Worm (Caenorhabditis elegans): ENCODE measurements around the gene spl-2.

Gene spl-2

ce11 chrV:9095613-9096317, 50.9 kb downstream of the spl-2 start, which contains the start of gene F21C10.10 (continued):
- TF ChIP-seq nfyb-1 (GFP tag; IDR thresholded peaks at IDR 0.05) (peak; percentile 75), lag-1 (GFP tag; IDR thresholded peaks at IDR 0.05) (no peak), rcor-1 (GFP tag; IDR thresholded peaks at IDR 0.05) (no peak), ccch-3 (GFP tag; optimal IDR thresholded peaks at IDR 0.05) (no peak), unc-62 (GFP tag; optimal IDR thresholded peaks at IDR 0.05) (peak; percentile 52), attf-3 (GFP tag; conservative IDR thresholded peaks at IDR 0.05) (no peak), bed-1 (GFP tag; IDR thresholded peaks at IDR 0.05) (no peak), let-607 (tag; optimal IDR thresholded peaks at IDR 0.05) (peak; percentile 18 to 50), akir-1 (GFP tag; optimal IDR thresholded peaks at IDR 0.05) (no peak), nfya-2 (GFP tag; IDR thresholded peaks at IDR 0.05) (no peak), tbx-9 (tag; optimal IDR thresholded peaks at IDR 0.05; ENCODE audit: borderline replicate concordance) (no peak), ztf-28 (GFP tag; IDR thresholded peaks at IDR 0.05) (no peak), hrde-1 (tag; optimal IDR thresholded peaks at IDR 0.05; ENCODE audit: borderline replicate concordance) (no peak), F55B11.4 (tag; optimal IDR thresholded peaks at IDR 0.05; ENCODE audit: borderline replicate concordance, insufficient read depth) (no peak), pha-4 (tag; optimal IDR thresholded peaks at IDR 0.05) (peak; percentile 86), ceh-27 (GFP tag; optimal IDR thresholded peaks at IDR 0.05) (peak; percentile 80), sea-2 (GFP tag; IDR thresholded peaks at IDR 0.05) (no peak), snpc-4 (GFP tag; optimal IDR thresholded peaks at IDR 0.05) (no peak), snpc-4 (tag; optimal IDR thresholded peaks at IDR 0.05) (peak in 2 of 4 experiments; percentile 22 to 48), C06A6.2 (GFP tag; conservative IDR thresholded peaks at IDR 0.05) (peak; percentile 88), him-1 (tag; optimal IDR thresholded peaks at IDR 0.05) (no peak), nhr-90 (tag; optimal IDR thresholded peaks at IDR 0.05) (peak; percentile 27), ceh-40 (GFP tag; IDR thresholded peaks at IDR 0.05) (no peak), tlf-1 (GFP tag; optimal IDR thresholded peaks at IDR 0.05) (peak; percentile 34), cebp-1 (GFP tag; IDR thresholded peaks at IDR 0.05) (no peak), cebp-1 (tag; optimal IDR thresholded peaks at IDR 0.05) (peak; percentile 81), ztf-3 (GFP tag; optimal IDR thresholded peaks at IDR 0.05) (no peak), repo-1 (tag; optimal IDR thresholded peaks at IDR 0.05) (no peak), hsf-1 (GFP tag; IDR thresholded peaks at IDR 0.05) (peak; percentile 62; the same call in 1 of the 2 replicates), F39B2.1 (GFP tag; IDR thresholded peaks at IDR 0.05) (no peak), tbp1 (GFP tag; optimal IDR thresholded peaks at IDR 0.05) (peak; percentile 54), sdz-38 (tag; optimal IDR thresholded peaks at IDR 0.05) (no peak), Y53G8AR.9 (GFP tag; conservative IDR thresholded peaks at IDR 0.05) (peak; percentile 38; the same call in 1 of the 2 replicates), let-526 (GFP tag; IDR thresholded peaks at IDR 0.05) (0 out of 2 replicates have a peak, but pooled peaks have one; percentile 34), ztf-25 (GFP tag; IDR thresholded peaks at IDR 0.05) (no peak), ceh-79 (tag; optimal IDR thresholded peaks at IDR 0.05) (no peak), Y95B8A.8 (GFP tag; IDR thresholded peaks at IDR 0.05) (no peak), B0261.1 (tag; optimal IDR thresholded peaks at IDR 0.05) (no peak), hmg-1.2 (GFP tag; IDR thresholded peaks at IDR 0.05) (peak; percentile 90), egrh-3 (GFP tag; IDR thresholded peaks at IDR 0.05) (no peak), nhr-27 (tag; optimal IDR thresholded peaks at IDR 0.05) (no peak), ceh-58 (GFP tag; IDR thresholded peaks at IDR 0.05) (no peak), mxl-1 (tag; optimal IDR thresholded peaks at IDR 0.05) (no peak), lin-26 (GFP tag; IDR thresholded peaks at IDR 0.05) (peak; percentile 71; the same call in 1 of the 2 replicates), bed-2 (GFP tag; IDR thresholded peaks at IDR 0.05) (no peak), F57A8.1 (GFP tag; optimal IDR thresholded peaks at IDR 0.05) (no peak), madf-6 (GFP tag; IDR thresholded peaks at IDR 0.05) (no peak), ztf-18 (tag; optimal IDR thresholded peaks at IDR 0.05) (no peak)
